Worm (Caenorhabditis elegans) whole organism, late embryonic: Measurements from ENCODE around the gene Y54F10AR.1.

Experiments used
- F13H6.1 ChIP-seq: sonication (generic microtip); optimal IDR thresholded peaks from 2 replicates; lab custom pipeline; 2016; ENCODE audit warnings: missing genetic modification characterization, missing compliant biosample characterization
- K02D7.2 ChIP-seq: sonication (generic microtip); optimal IDR thresholded peaks from 2 replicates; lab custom pipeline; 2017; ENCODE audit warnings: mild to moderate bottlenecking, missing genetic modification characterization, missing compliant biosample characterization
- ceh-2 ChIP-seq: sonication (generic microtip); optimal IDR thresholded peaks from 2 replicates; lab custom pipeline; 2016; ENCODE audit warnings: missing genotype, missing genetic modification characterization, missing compliant biosample characterization
- dmd-4 ChIP-seq: sonication (generic microtip); optimal IDR thresholded peaks from 2 replicates; lab custom pipeline; 2016; ENCODE audit warnings: borderline replicate concordance, missing genetic modification characterization, missing compliant biosample characterization
- fkh-10 ChIP-seq: fragments of 150-350 bp; optimal IDR thresholded peaks from 2 replicates; lab custom pipeline; 2014; ENCODE audit warnings: missing biosample characterization, missing genetic modification reagents, missing genetic modification characterization
- gmeb-2 ChIP-seq: sonication (generic microtip); optimal IDR thresholded peaks from 2 replicates; lab custom pipeline; 2016; ENCODE audit warnings: missing genetic modification characterization, inconsistent platforms, missing compliant biosample characterization
- hlh-30 ChIP-seq: sonication (generic microtip); optimal IDR thresholded peaks from 2 replicates; lab custom pipeline; 2017; ENCODE audit warnings: antibody characterized with exemption, missing genetic modification characterization, missing compliant biosample characterization; ENCODE audit not compliant: insufficient read depth
- npax-4 ChIP-seq: sonication (generic microtip); optimal IDR thresholded peaks from 2 replicates; lab custom pipeline; 2016; ENCODE audit warnings: missing genetic modification characterization, missing compliant biosample characterization
- pat-9 ChIP-seq: fragments of 200-800 bp; sonication (Bioruptor generic); optimal IDR thresholded peaks from 2 replicates; lab custom pipeline; 2018; ENCODE audit warnings: mild to moderate bottlenecking, missing genetic modification characterization, moderate library complexity, missing compliant biosample characterization
- pha-4 ChIP-seq: fragments of 150-350 bp; optimal IDR thresholded peaks from 2 replicates; lab custom pipeline; 2018; ENCODE audit warnings: missing biosample characterization, missing genetic modification reagents, missing genetic modification characterization
- unc-55 ChIP-seq: sonication (generic microtip); optimal IDR thresholded peaks from 2 replicates; lab custom pipeline; 2017; ENCODE audit warnings: missing biosample characterization, missing genetic modification reagents, missing genetic modification characterization

DNA sequence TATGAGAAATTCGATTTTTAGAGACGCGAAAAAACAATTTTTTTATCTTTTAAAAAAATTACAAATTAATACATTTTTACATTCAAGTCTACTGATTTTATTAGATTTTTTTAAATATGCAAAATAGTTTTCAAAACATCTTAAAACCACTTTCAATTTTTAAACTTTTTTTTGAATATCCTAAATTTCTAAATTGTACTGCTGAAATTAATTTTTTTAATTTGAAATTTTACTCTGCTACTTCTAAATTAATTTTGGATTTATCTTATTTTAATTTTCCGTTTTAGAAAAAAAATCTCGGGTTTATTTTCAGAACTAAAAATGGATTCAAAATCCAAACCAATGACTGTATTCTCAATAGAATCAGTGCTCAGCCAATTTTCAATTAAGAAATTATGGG is 3.5 kb upstream of the Y54F10AR.1 start, which contains the start of gene Y71H2B.8:
- no peak for TF ChIP-seq hlh-30 (tag; lab: Kevin White, UChicago)
- no peak for TF ChIP-seq gmeb-2
- no peak for TF ChIP-seq pat-9 (tag; lab: Kevin White, UChicago)
- TF ChIP-seq unc-55 (GFP tag; lab: Kevin White, UChicago) = no peak
- TF ChIP-seq dmd-4 = no peak
- no peak for TF ChIP-seq fkh-10 (GFP tag; lab: Kevin White, UChicago)
- no peak for TF ChIP-seq npax-4
- TF ChIP-seq K02D7.2 = no peak
- no peak for TF ChIP-seq ceh-2 (tag; lab: Kevin White, UChicago)
- TF ChIP-seq pha-4 (tag; lab: Kevin White, UChicago) = no peak
- no peak for TF ChIP-seq F13H6.1
